Fruit fly (Drosophila melanogaster) Kc167 (cell line): ENCODE measurements around the gene Dok.

Experiments used
- h ChIP-seq: fragments of >200 bp; optimal IDR thresholded peaks from 3 replicates; lab custom pipeline; 2018; ENCODE audit warnings: missing external identifiers
- psq ChIP-seq: fragments of >200 bp; optimal IDR thresholded peaks from 2 replicates; lab custom pipeline; 2017; ENCODE audit warnings: missing external identifiers

DNA sequence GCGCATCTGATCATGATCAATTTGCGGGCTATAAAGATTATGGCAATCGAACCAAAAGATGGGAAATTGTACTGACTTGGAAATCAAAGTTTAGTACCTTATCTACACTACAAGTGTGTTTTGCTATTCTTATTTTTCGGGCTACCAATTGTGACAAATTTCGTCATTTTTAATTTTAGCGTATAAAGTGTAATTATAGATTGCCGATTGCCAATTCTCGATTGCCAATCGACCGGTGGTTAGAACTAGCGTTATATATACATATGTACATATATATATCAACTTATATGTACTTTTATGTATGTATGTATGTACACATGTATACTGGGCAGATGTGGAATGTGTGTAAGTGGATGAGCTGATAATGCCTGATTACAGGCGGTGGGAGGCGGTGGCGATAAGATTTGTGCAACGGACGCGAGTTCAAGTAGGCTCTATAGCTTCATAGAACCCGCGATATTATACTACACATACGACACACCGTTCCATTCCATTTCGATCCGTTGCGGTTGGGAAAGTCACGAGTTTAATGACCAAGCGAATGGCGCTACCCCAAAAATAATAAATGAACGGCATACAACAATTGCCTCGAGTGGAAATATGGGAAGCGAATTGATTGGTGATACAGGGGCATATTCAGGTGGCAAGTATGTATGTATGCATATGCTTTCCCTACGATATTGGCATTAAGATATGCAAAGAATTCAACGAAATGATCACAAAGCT is 7.9 kb upstream of the Dok start:
- TF ChIP-seq h (lab: Kevin White, UChicago), result no peak
- TF ChIP-seq psq (lab: Kevin White, UChicago), result no peak
